Fruit fly (Drosophila melanogaster): Measurements from ENCODE around the gene CG32086.

CG32086 gene

DNA sequence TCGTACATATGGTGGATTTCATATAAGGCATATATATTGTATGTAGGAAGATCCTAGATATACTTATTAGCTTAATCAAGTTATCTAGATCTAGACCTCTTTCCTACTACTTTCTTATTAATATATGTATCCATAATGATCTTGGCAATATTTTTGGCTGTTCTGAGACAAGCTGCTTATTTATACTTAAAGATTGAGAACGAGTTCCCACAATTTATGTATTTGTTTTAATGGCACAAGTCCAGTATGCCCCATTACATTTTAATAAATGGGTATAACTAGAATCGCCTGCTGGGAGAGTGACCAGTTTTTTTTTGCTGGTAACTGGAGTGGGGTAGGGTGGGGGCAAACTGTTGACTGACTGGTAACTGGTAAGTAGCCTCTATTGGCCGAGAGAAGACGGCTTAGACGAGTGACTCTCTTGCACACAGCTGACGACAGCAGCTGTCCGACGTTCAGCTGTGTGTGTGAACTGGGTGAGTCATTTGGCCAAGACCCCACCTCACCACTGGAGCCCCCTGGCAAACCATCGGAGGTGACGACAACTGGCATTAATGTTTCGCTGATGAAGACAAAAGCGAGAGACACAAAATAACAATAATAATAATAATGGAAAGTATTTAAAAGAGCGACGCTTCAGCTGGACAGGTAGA is 47.0 kb downstream of the CG32086 start:
- TF ChIP-seq CG6276 (GFP tag; optimal IDR thresholded peaks at IDR 0.05) (peak; percentile 59), Ets21C (GFP tag; optimal IDR thresholded peaks at IDR 0.05) (no peak), CG11902 (GFP tag; optimal IDR thresholded peaks at IDR 0.05) (no peak), net (GFP tag; optimal IDR thresholded peaks at IDR 0.05) (no peak), CG32006 (GFP tag; optimal IDR thresholded peaks at IDR 0.05) (peak; percentile 78), vri (GFP tag; optimal IDR thresholded peaks at IDR 0.05) (no peak), Lpt (GFP tag; optimal IDR thresholded peaks at IDR 0.05) (peak; percentile 46), acj6 (GFP tag; optimal IDR thresholded peaks at IDR 0.05) (peak; percentile 15), Sox14 (GFP tag; optimal IDR thresholded peaks at IDR 0.05) (peak; percentile 20), spab (GFP tag; optimal IDR thresholded peaks at IDR 0.05) (no peak), CG8632 (GFP tag; optimal IDR thresholded peaks at IDR 0.05) (no peak), fd85E (GFP tag; optimal IDR thresholded peaks at IDR 0.05) (no peak), CG7368 (GFP tag; optimal IDR thresholded peaks at IDR 0.05) (no peak), CG1621 (tag; optimal IDR thresholded peaks at IDR 0.05) (no peak), eg (GFP tag; IDR thresholded peaks at IDR 0.05) (peak; percentile 59; the same call in 2 of the 3 replicates), pdm3 (GFP tag; optimal IDR thresholded peaks at IDR 0.05) (peak; percentile 20), Eip78C (GFP tag) (peak; percentile 68), topi (GFP tag; optimal IDR thresholded peaks at IDR 0.05) (no peak), achi (GFP tag; optimal IDR thresholded peaks at IDR 0.05) (peak; percentile 10), CG6854 (GFP tag; optimal IDR thresholded peaks at IDR 0.05) (no peak), fd59A (GFP tag; optimal IDR thresholded peaks at IDR 0.05) (no peak), Eip75B (GFP tag; optimal IDR thresholded peaks at IDR 0.05) (no peak), Sox15 (GFP tag; optimal IDR thresholded peaks at IDR 0.05) (no peak), Hr39 (GFP tag; optimal IDR thresholded peaks at IDR 0.05) (no peak), CG8319 (GFP tag; optimal IDR thresholded peaks at IDR 0.05) (no peak), CG6808 (GFP tag; optimal IDR thresholded peaks at IDR 0.05) (no peak), Hr38 (GFP tag; optimal IDR thresholded peaks at IDR 0.05) (no peak), fkh (GFP tag; optimal IDR thresholded peaks at IDR 0.05) (peak; percentile 47), CG31627 (GFP tag; optimal IDR thresholded peaks at IDR 0.05) (no peak), CG15336 (GFP tag; IDR thresholded peaks at IDR 0.05) (peak; percentile 73), CG11762 (GFP tag; optimal IDR thresholded peaks at IDR 0.05; ENCODE audit: insufficient read depth) (no peak), CG34406 (GFP tag; optimal IDR thresholded peaks at IDR 0.05) (no peak), CG10669 (GFP tag; optimal IDR thresholded peaks at IDR 0.05) (no peak), cyc (GFP tag; optimal IDR thresholded peaks at IDR 0.05) (no peak), CG3919 (GFP tag; optimal IDR thresholded peaks at IDR 0.05) (peak; percentile 15), ss (GFP tag; optimal IDR thresholded peaks at IDR 0.05) (no peak), Met (GFP tag; optimal IDR thresholded peaks at IDR 0.05) (no peak), dsx (GFP tag; optimal IDR thresholded peaks at IDR 0.05; ENCODE audit: poor library complexity, severe bottlenecking) (no peak), CG11294 (GFP tag; IDR thresholded peaks at IDR 0.05) (peak; percentile 52; the same call in 1 of the 2 replicates), lz (GFP tag; optimal IDR thresholded peaks at IDR 0.05) (peak; percentile 22), svp (GFP tag) (peak; percentile 41), CG10631 (GFP tag; optimal IDR thresholded peaks at IDR 0.05) (peak; percentile 19), Hr4 (GFP tag; optimal IDR thresholded peaks at IDR 0.05) (peak; percentile 64), CG4318 (GFP tag; optimal IDR thresholded peaks at IDR 0.05) (peak; percentile 54), esn (GFP tag; optimal IDR thresholded peaks at IDR 0.05) (no peak), Eip93F (GFP tag; optimal IDR thresholded peaks at IDR 0.05) (no peak), dac (GFP tag; optimal IDR thresholded peaks at IDR 0.05) (peak; percentile 45), salr (GFP tag; optimal IDR thresholded peaks at IDR 0.05) (no peak), CG8119 (GFP tag; IDR thresholded peaks at IDR 0.05) (peak; percentile 68), Gug (GFP tag; IDR thresholded peaks at IDR 0.05) (no peak), OdsH (GFP tag; optimal IDR thresholded peaks at IDR 0.05) (peak; percentile 48), CG6792 (GFP tag; optimal IDR thresholded peaks at IDR 0.05) (no peak)
